Worm (Caenorhabditis elegans): ENCODE data around the gene hpo-34.

DNA sequence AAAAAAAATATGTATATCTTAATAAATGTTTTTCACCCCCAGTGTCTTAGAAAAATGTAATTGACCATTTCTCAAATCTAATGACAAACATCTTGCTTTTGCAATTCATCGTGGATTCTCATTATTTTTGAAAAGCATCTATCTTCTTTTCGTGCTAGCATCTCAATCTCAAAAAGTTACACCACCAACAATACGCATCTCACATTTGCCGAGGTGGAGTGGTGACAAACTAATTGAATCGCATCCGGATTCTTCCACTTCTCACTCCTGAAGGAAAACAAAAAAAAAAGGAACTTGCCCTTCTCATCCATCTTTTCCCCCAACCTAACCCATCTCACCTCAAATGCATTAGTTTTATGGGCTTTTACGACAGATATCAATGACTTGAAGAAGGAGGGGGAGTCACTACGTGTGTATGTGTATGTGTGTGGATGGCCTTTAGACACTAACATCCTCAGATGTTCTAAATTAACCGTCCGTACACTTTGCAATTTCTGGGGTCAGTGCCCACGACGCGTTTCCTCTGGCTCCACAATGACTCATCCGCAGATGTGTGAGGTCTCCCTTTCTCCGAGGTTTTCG, 28.7 kb upstream of the hpo-34 start:
- TF ChIP-seq ceh-9 (tag; optimal IDR thresholded peaks at IDR 0.05) (no peak), C38D4.7 (GFP tag; optimal IDR thresholded peaks at IDR 0.05) (no peak), C08G9.2 (tag; optimal IDR thresholded peaks at IDR 0.05) (no peak)
